Worm (Caenorhabditis elegans) whole organism, late embryonic: ENCODE data around the gene picd-1.

Experiments used
- C08G9.2 ChIP-seq: sonication (generic microtip); optimal IDR thresholded peaks from 2 replicates; lab custom pipeline; 2016; ENCODE audit warnings: mild to moderate bottlenecking, missing genetic modification characterization, moderate library complexity, missing compliant biosample characterization
- ceh-24 ChIP-seq: sonication (generic microtip); optimal IDR thresholded peaks from 2 replicates; lab custom pipeline; 2016; ENCODE audit warnings: mild to moderate bottlenecking, missing genetic modification characterization, missing compliant biosample characterization
- ceh-45 ChIP-seq: fragments of 200-800 bp; sonication (Bioruptor generic); IDR thresholded peaks from 2 replicates; pipeline ENCODE4 v1.3.6; 2022; ENCODE audit warnings: missing genetic modification reagents, missing genetic modification characterization, missing compliant biosample characterization
- ceh-9 ChIP-seq: sonication (generic microtip); optimal IDR thresholded peaks from 2 replicates; lab custom pipeline; 2016; ENCODE audit warnings: mild to moderate bottlenecking, missing genetic modification characterization, inconsistent platforms, missing compliant biosample characterization
- fkh-10 ChIP-seq: fragments of 150-350 bp; optimal IDR thresholded peaks from 2 replicates; lab custom pipeline; 2014; ENCODE audit warnings: missing biosample characterization, missing genetic modification reagents, missing genetic modification characterization
- hlh-13 ChIP-seq: fragments of 200-800 bp; sonication (Bioruptor generic); optimal IDR thresholded peaks from 2 replicates; lab custom pipeline; 2018; ENCODE audit warnings: mild to moderate bottlenecking, missing genetic modification characterization, missing compliant biosample characterization
- npax-4 ChIP-seq: sonication (generic microtip); optimal IDR thresholded peaks from 2 replicates; lab custom pipeline; 2016; ENCODE audit warnings: missing genetic modification characterization, missing compliant biosample characterization
- sox-2 ChIP-seq: fragments of 200-800 bp; sonication (Bioruptor generic); IDR thresholded peaks from 2 replicates; pipeline ENCODE4 v1.3.6; 2022; ENCODE audit warnings: missing genetic modification reagents, missing genetic modification characterization, missing compliant biosample characterization
- sox-4 ChIP-seq: sonication (generic microtip); optimal IDR thresholded peaks from 2 replicates; lab custom pipeline; 2017; ENCODE audit warnings: mild to moderate bottlenecking, missing genetic modification characterization, inconsistent platforms, missing compliant biosample characterization
- tbx-7 ChIP-seq: sonication (generic microtip); optimal IDR thresholded peaks from 2 replicates; lab custom pipeline; 2016; ENCODE audit warnings: missing genotype, missing genetic modification characterization, missing compliant biosample characterization

- no peak for TF ChIP-seq fkh-10
- no peak for TF ChIP-seq sox-2 (GFP tag; lab: Robert Waterston, UW)
- no peak for TF ChIP-seq hlh-13
- TF ChIP-seq sox-4: no peak
- no peak for TF ChIP-seq ceh-24 (tag; lab: Kevin White, UChicago)
- TF ChIP-seq tbx-7 (tag; lab: Kevin White, UChicago): no peak
- no peak for TF ChIP-seq C08G9.2
- TF ChIP-seq ceh-45 (GFP tag; lab: Robert Waterston, UW): no peak
- TF ChIP-seq npax-4 (tag; lab: Kevin White, UChicago): no peak
- TF ChIP-seq ceh-9 (tag; lab: Kevin White, UChicago): no peak
Observed at ce11 chrV:66506-66905, 38.1 kb upstream of the picd-1 start.
